Fruit fly (Drosophila melanogaster): ENCODE data around the gene scf.

The scf gene

dm6 chr3L:1313039-1313766 is 14.7 kb downstream of the scf start, which contains the start of the genes sturkopf and Herc4 (continued):
- TF ChIP-seq MTF-1 (GFP tag; optimal IDR thresholded peaks at IDR 0.05; ENCODE audit: borderline replicate concordance) = no peak
- TF ChIP-seq Drgx (GFP tag; IDR thresholded peaks at IDR 0.05) = 0 out of 2 replicates have a peak, but pooled peaks have one; percentile 27
- TF ChIP-seq ken (GFP tag; IDR thresholded peaks at IDR 0.05) = peak; percentile 70
- TF ChIP-seq PHDP (tag; optimal IDR thresholded peaks at IDR 0.05) = peak; percentile 72
- TF ChIP-seq CG17186 (GFP tag; optimal IDR thresholded peaks at IDR 0.05) = no peak
- no peak for TF ChIP-seq aop (GFP tag; IDR thresholded peaks at IDR 0.05)
- TF ChIP-seq CG18476 (GFP tag; optimal IDR thresholded peaks at IDR 0.05) = peak; percentile 43
- TF ChIP-seq CG3163 (GFP tag; optimal IDR thresholded peaks at IDR 0.05) = peak; percentile 44
- peak; percentile 55 for TF ChIP-seq CG13296 (GFP tag; optimal IDR thresholded peaks at IDR 0.05)
- peak; percentile 47 for TF ChIP-seq da (GFP tag; optimal IDR thresholded peaks at IDR 0.05)
- TF ChIP-seq chm (GFP tag; IDR thresholded peaks at IDR 0.05) = 0 out of 2 replicates have a peak, but pooled peaks have one; percentile 9
- TF ChIP-seq lmd (GFP tag; IDR thresholded peaks at IDR 0.05) = peak; percentile 65; the same call in 1 of the 2 replicates
- TF ChIP-seq CG13624 (GFP tag; optimal IDR thresholded peaks at IDR 0.05) = peak; percentile 78
- TF ChIP-seq sens (GFP tag) = peak; percentile 97
- TF ChIP-seq CG32532 (GFP tag; IDR thresholded peaks at IDR 0.05) = peak; percentile 76
- TF ChIP-seq toy (GFP tag; IDR thresholded peaks at IDR 0.05) = peak; percentile 18; the same call in 1 of the 2 replicates
- TF ChIP-seq Bdp1 (GFP tag; optimal IDR thresholded peaks at IDR 0.05) = peak; percentile 51
- TF ChIP-seq esg (GFP tag; conservative IDR thresholded peaks at IDR 0.05) = peak; percentile 60; the same call in 1 of the 2 replicates
- peak; percentile 83 for TF ChIP-seq Myb (GFP tag; optimal IDR thresholded peaks at IDR 0.05)
- TF ChIP-seq HLHmδ (GFP tag; optimal IDR thresholded peaks at IDR 0.05) = no peak
- TF ChIP-seq kah (GFP tag; optimal IDR thresholded peaks at IDR 0.05) = no peak
- TF ChIP-seq CG2116 (GFP tag; optimal IDR thresholded peaks at IDR 0.05) = peak; percentile 60
- peak; percentile 41 for TF ChIP-seq fd3F (GFP tag; optimal IDR thresholded peaks at IDR 0.05)
- no peak for TF ChIP-seq dmrt99B (tag; optimal IDR thresholded peaks at IDR 0.05)
- peak; percentile 77 for TF ChIP-seq slp2 (GFP tag; optimal IDR thresholded peaks at IDR 0.05)
- no peak for TF ChIP-seq Dll (GFP tag; IDR thresholded peaks at IDR 0.05; ENCODE audit: partially characterized antibody)
- no peak for TF ChIP-seq odd (GFP tag; optimal IDR thresholded peaks at IDR 0.05)
- peak; percentile 13 for TF ChIP-seq CG17359 (tag; optimal IDR thresholded peaks at IDR 0.05)
- no peak for TF ChIP-seq ash1 (GFP tag; optimal IDR thresholded peaks at IDR 0.05)
- peak; percentile 35; the same call in 1 of the 3 replicates for TF ChIP-seq Optix (GFP tag; IDR thresholded peaks at IDR 0.05)
- no peak for TF ChIP-seq gt (GFP tag; IDR thresholded peaks at IDR 0.05)
- peak; percentile 32 for TF ChIP-seq NK7.1 (GFP tag; optimal IDR thresholded peaks at IDR 0.05)
- peak; percentile 59 for TF ChIP-seq nerfin-1 (tag; optimal IDR thresholded peaks at IDR 0.05)
- peak; percentile 92 for TF ChIP-seq Med (GFP tag)
- peak; percentile 83 for TF ChIP-seq MBD-R2 (GFP tag; IDR thresholded peaks at IDR 0.05)
- peak; percentile 85 for TF ChIP-seq pum (GFP tag; optimal IDR thresholded peaks at IDR 0.05)
- TF ChIP-seq CG10959 (GFP tag; IDR thresholded peaks at IDR 0.05) = no peak
- peak; percentile 64 for TF ChIP-seq ftz-f1 (GFP tag; optimal IDR thresholded peaks at IDR 0.05)
- TF ChIP-seq Aef1 (GFP tag; IDR thresholded peaks at IDR 0.05) = peak; percentile 65
- TF ChIP-seq HmgD (GFP tag; optimal IDR thresholded peaks at IDR 0.05) = peak; percentile 37
- TF ChIP-seq CG12219 (GFP tag; optimal IDR thresholded peaks at IDR 0.05) = peak; percentile 29
- TF ChIP-seq Dip3 (GFP tag; optimal IDR thresholded peaks at IDR 0.05) = peak; percentile 74
- no peak for TF ChIP-seq cad (GFP tag; optimal IDR thresholded peaks at IDR 0.05)
- peak in 1 of 2 experiments; percentile 44 for TF ChIP-seq bsh (GFP tag; optimal IDR thresholded peaks at IDR 0.05)
- TF ChIP-seq prd (optimal IDR thresholded peaks at IDR 0.05) = no peak
- peak; percentile 62; the same call in 2 of the 3 replicates for TF ChIP-seq prd (GFP tag; IDR thresholded peaks at IDR 0.05)
- TF ChIP-seq CG10431 (GFP tag; optimal IDR thresholded peaks at IDR 0.05) = no peak
- peak; percentile 94 for TF ChIP-seq Ets97D (GFP tag; optimal IDR thresholded peaks at IDR 0.05)
- no peak for TF ChIP-seq pan (optimal IDR thresholded peaks at IDR 0.05)
- peak in 1 of 2 experiments; percentile 53 for TF ChIP-seq pan (GFP tag; optimal IDR thresholded peaks at IDR 0.05 in 1 of 2, IDR thresholded peaks at IDR 0.05 in 1 of 2)
